Fruit fly (Drosophila melanogaster) whole organism, wandering third instar larva: Measurements from ENCODE around the gene mgr.

Experiments
- Abd-B ChIP-seq: fragments of >200 bp; optimal IDR thresholded peaks from 2 replicates; lab custom pipeline; 2017; ENCODE audit warnings: missing biosample characterization, missing genetic modification characterization
- CG32264 ChIP-seq: fragments of 200-800 bp; sonication (Bioruptor generic); optimal IDR thresholded peaks from 2 replicates; lab custom pipeline; 2016; ENCODE audit warnings: missing biosample characterization, missing genetic modification characterization
- CG9705 ChIP-seq: fragments of 200-800 bp; sonication (Bioruptor generic); optimal IDR thresholded peaks from 2 replicates; lab custom pipeline; 2018; ENCODE audit warnings: missing biosample characterization, mild to moderate bottlenecking, missing genetic modification characterization
- CrebA ChIP-seq: fragments of 200-800 bp; sonication (Bioruptor generic); optimal IDR thresholded peaks from 2 replicates; lab custom pipeline; 2016; ENCODE audit warnings: missing biosample characterization, mild to moderate bottlenecking, missing genetic modification characterization, borderline replicate concordance
- Dfd ChIP-seq: fragments of >200 bp; optimal IDR thresholded peaks from 2 replicates; lab custom pipeline; 2017; ENCODE audit warnings: missing biosample characterization, missing genetic modification characterization
- Dif ChIP-seq: fragments of 200-275, 200-300 bp; sonication (Bioruptor generic); optimal IDR thresholded peaks from 2 replicates; lab custom pipeline; 2018; ENCODE audit warnings: missing biosample characterization, missing genetic modification characterization; ENCODE audit not compliant: partially characterized antibody
- GATAd ChIP-seq: sonication (Bioruptor generic); optimal IDR thresholded peaks from 2 replicates; lab custom pipeline; 2016; ENCODE audit warnings: missing biosample characterization, missing genetic modification characterization
- Hnf4 ChIP-seq: fragments of 200-800 bp; sonication (Bioruptor generic); optimal IDR thresholded peaks from 2 replicates; lab custom pipeline; 2016; ENCODE audit warnings: missing biosample characterization, mild to moderate bottlenecking, missing genetic modification characterization
- Hr78 ChIP-seq: fragments of >200 bp; optimal IDR thresholded peaks from 2 replicates; lab custom pipeline; 2017; ENCODE audit warnings: missing biosample characterization, missing genetic modification characterization
- Hr83 ChIP-seq: fragments of 200-300 bp; sonication (Bioruptor generic); optimal IDR thresholded peaks from 2 replicates; lab custom pipeline; 2016; ENCODE audit warnings: missing biosample characterization, mild to moderate bottlenecking, missing genetic modification characterization, moderate library complexity; ENCODE audit not compliant: poor library complexity, severe bottlenecking
- Jra ChIP-seq: sonication (Bioruptor generic); optimal IDR thresholded peaks from 2 replicates; lab custom pipeline; 2016; ENCODE audit warnings: missing biosample characterization, missing genetic modification characterization
- Mio ChIP-seq: sonication (Bioruptor generic); optimal IDR thresholded peaks from 2 replicates; lab custom pipeline; 2016; ENCODE audit warnings: missing biosample characterization, missing genetic modification characterization
- Myc ChIP-seq: fragments of >200 bp; optimal IDR thresholded peaks from 2 replicates; lab custom pipeline; 2017
- N ChIP-seq: fragments of >200 bp; optimal IDR thresholded peaks from 2 replicates; lab custom pipeline; 2018; ENCODE audit warnings: missing biosample characterization, missing external identifiers, missing genetic modification characterization
- OdsH ChIP-seq: fragments of 200-800 bp; sonication (Bioruptor generic); optimal IDR thresholded peaks from 2 replicates; lab custom pipeline; 2016; ENCODE audit warnings: missing biosample characterization, mild to moderate bottlenecking, missing genetic modification characterization
- Rel ChIP-seq, 2 experiments: fragments of 200-800 bp; sonication (Bioruptor generic) in 1 of 2; optimal IDR thresholded peaks; 2 replicates in 1 of 2; 3 replicates in 1 of 2; lab custom pipeline; 2016 to 2019; ENCODE audit warnings: mild to moderate bottlenecking in 2 of 2, missing biosample characterization in 2 of 2, missing genetic modification characterization in 2 of 2, moderate library complexity in 1 of 2
- Sp1 ChIP-seq: fragments of 200-800 bp; sonication (Bioruptor generic); optimal IDR thresholded peaks from 3 replicates; lab custom pipeline; 2019; ENCODE audit warnings: missing biosample characterization, mild to moderate bottlenecking, missing genetic modification characterization, moderate library complexity
- br ChIP-seq: fragments of 200-800 bp; sonication (Bioruptor generic); optimal IDR thresholded peaks from 2 replicates; lab custom pipeline; 2016; ENCODE audit warnings: missing biosample characterization, missing genetic modification characterization
- dl ChIP-seq, 2 experiments: fragments of 175-275, 200-275 bp in 1 of 2; fragments of 200-275 bp in 1 of 2; sonication (Bioruptor generic); optimal IDR thresholded peaks; lab custom pipeline; 2018; ENCODE audit warnings: mild to moderate bottlenecking in 2 of 2, missing biosample characterization in 2 of 2, missing genetic modification characterization in 2 of 2, moderate library complexity in 2 of 2; ENCODE audit not compliant: partially characterized antibody in 2 of 2, insufficient read depth in 1 of 2
- dmrt93B ChIP-seq: fragments of 200-800 bp; sonication (Bioruptor generic); optimal IDR thresholded peaks from 2 replicates; lab custom pipeline; 2018; ENCODE audit warnings: missing biosample characterization, mild to moderate bottlenecking, missing genetic modification characterization
- dsf ChIP-seq: sonication (Bioruptor generic); optimal IDR thresholded peaks from 2 replicates; lab custom pipeline; 2016; ENCODE audit warnings: missing biosample characterization, missing genetic modification characterization, borderline replicate concordance
- ey ChIP-seq: fragments of 200-800 bp; sonication (Bioruptor generic); optimal IDR thresholded peaks from 2 replicates; lab custom pipeline; 2016; ENCODE audit warnings: missing biosample characterization, missing genetic modification characterization
- foxo ChIP-seq, 2 experiments: fragments of 200-800 bp; sonication (Bioruptor generic); optimal IDR thresholded peaks; 2 replicates in 1 of 2; 3 replicates in 1 of 2; lab custom pipeline; 2016 to 2017; ENCODE audit warnings: missing biosample characterization in 2 of 2, missing genetic modification characterization in 2 of 2
- fru ChIP-seq: fragments of 200-800 bp; sonication (Bioruptor generic); optimal IDR thresholded peaks from 3 replicates; lab custom pipeline; 2016; ENCODE audit warnings: missing biosample characterization, mild to moderate bottlenecking, missing genetic modification characterization
- h ChIP-seq: fragments of 200-800 bp; sonication (Bioruptor generic); optimal IDR thresholded peaks from 3 replicates; lab custom pipeline; 2016; ENCODE audit warnings: missing biosample characterization, mild to moderate bottlenecking, missing genetic modification characterization
- lola ChIP-seq: fragments of >200 bp; optimal IDR thresholded peaks from 2 replicates; lab custom pipeline; 2017; ENCODE audit warnings: missing biosample characterization, missing genetic modification characterization
- pan ChIP-seq: fragments of >200 bp; optimal IDR thresholded peaks from 2 replicates; lab custom pipeline; 2017
- psq ChIP-seq: fragments of 200-800 bp; sonication (Bioruptor generic); optimal IDR thresholded peaks from 3 replicates; lab custom pipeline; 2017; ENCODE audit warnings: missing biosample characterization, mild to moderate bottlenecking, missing genetic modification characterization, moderate library complexity
- rgr ChIP-seq: fragments of 200-800 bp; sonication (Bioruptor generic); optimal IDR thresholded peaks from 3 replicates; lab custom pipeline; 2016; ENCODE audit warnings: missing biosample characterization, mild to moderate bottlenecking, missing genetic modification characterization
- sage ChIP-seq: fragments of 200-800 bp; sonication (Bioruptor generic); optimal IDR thresholded peaks from 2 replicates; lab custom pipeline; 2016; ENCODE audit warnings: missing biosample characterization, mild to moderate bottlenecking, missing genetic modification characterization
- tai ChIP-seq: sonication (Bioruptor generic); optimal IDR thresholded peaks from 2 replicates; lab custom pipeline; 2016; ENCODE audit warnings: missing biosample characterization, missing genetic modification characterization
- usp ChIP-seq: fragments of >200 bp; optimal IDR thresholded peaks from 2 replicates; lab custom pipeline; 2017; ENCODE audit warnings: missing biosample characterization, missing genetic modification characterization
- woc ChIP-seq: sonication (Bioruptor generic); optimal IDR thresholded peaks from 2 replicates; lab custom pipeline; 2016; ENCODE audit warnings: missing biosample characterization, mild to moderate bottlenecking, missing genetic modification characterization

mgr gene

dm6 chr3R:11370805-11371204, 38.9 kb downstream of the mgr start:
- TF ChIP-seq dsf (GFP tag; lab: Kevin White, UChicago) (no peak), tai (no peak), Hr78 (GFP tag; lab: Kevin White, UChicago) (no peak), ey (GFP tag; lab: Kevin White, UChicago) (no peak), Hnf4 (GFP tag; lab: Kevin White, UChicago) (no peak), rgr (GFP tag; lab: Kevin White, UChicago) (no peak), GATAd (GFP tag; lab: Kevin White, UChicago) (no peak), Mio (GFP tag; lab: Kevin White, UChicago) (no peak), CG9705 (no peak), lola (GFP tag; lab: Kevin White, UChicago) (no peak), CG32264 (GFP tag; lab: Kevin White, UChicago) (no peak)

- TF ChIP-seq Sp1 (GFP tag; lab: Kevin White, UChicago) (no peak), sage (GFP tag; lab: Kevin White, UChicago) (no peak), CG32264 (GFP tag; lab: Kevin White, UChicago) (no peak), tai (no peak), N (no peak), Hr83 (GFP tag; lab: Kevin White, UChicago) (no peak), rgr (GFP tag; lab: Kevin White, UChicago) (no peak), ey (GFP tag; lab: Kevin White, UChicago) (no peak), CrebA (GFP tag; lab: Kevin White, UChicago) (no peak), OdsH (no peak), Hnf4 (GFP tag; lab: Kevin White, UChicago) (no peak), br (GFP tag; lab: Kevin White, UChicago) (no peak), Abd-B (no peak), Hr78 (GFP tag; lab: Kevin White, UChicago) (no peak), fru (GFP tag; lab: Kevin White, UChicago) (no peak), pan (lab: Kevin White, UChicago) (no peak), Myc (lab: Kevin White, UChicago) (no peak), Rel (GFP tag; optimal IDR thresholded peaks at IDR 0.05; lab: Kevin White, UChicago) (no peak), Rel (tag; optimal IDR thresholded peaks at IDR 0.05; lab: Kevin White, UChicago) (no peak), CG9705 (no peak), Mio (GFP tag; lab: Kevin White, UChicago) (no peak)
These were observed 39.3 kb downstream of the mgr start for dm6 chr3R:11370333-11370732.

dm6 chr3R:11368766-11369165, 40.9 kb downstream of the mgr start:
- TF ChIP-seq h (GFP tag; lab: Kevin White, UChicago) (peak; percentile 15), foxo (GFP tag; optimal IDR thresholded peaks at IDR 0.05; lab: Kevin White, UChicago) (peak in 1 of 2 experiments; percentile 15), GATAd (GFP tag; lab: Kevin White, UChicago) (no peak)

- TF ChIP-seq CrebA (GFP tag; lab: Kevin White, UChicago) (no peak), br (GFP tag; lab: Kevin White, UChicago) (no peak), usp (GFP tag; lab: Kevin White, UChicago) (no peak), Hr83 (GFP tag; lab: Kevin White, UChicago) (no peak), Dfd (GFP tag; lab: Kevin White, UChicago) (no peak), dmrt93B (GFP tag; lab: Kevin White, UChicago) (no peak), Hnf4 (GFP tag; lab: Kevin White, UChicago) (no peak), psq (GFP tag; lab: Kevin White, UChicago) (no peak), CG9705 (no peak), Jra (GFP tag; lab: Kevin White, UChicago) (no peak)
These were observed 43.4 kb downstream of the mgr start for dm6 chr3R:11366315-11366714.

dm6 chr3R:11363577-11363976, 46.1 kb downstream of the mgr start:
- TF ChIP-seq dl (GFP tag; optimal IDR thresholded peaks at IDR 0.05; lab: Kevin White, UChicago; ENCODE audit: insufficient read depth in 1 of 2, partially characterized antibody in 2 of 2) (no peak), N (no peak), rgr (GFP tag; lab: Kevin White, UChicago) (no peak), h (GFP tag; lab: Kevin White, UChicago) (no peak), Dif (GFP tag; lab: Kevin White, UChicago) (no peak), woc (no peak), pan (lab: Kevin White, UChicago) (no peak), Jra (GFP tag; lab: Kevin White, UChicago) (no peak), CG9705 (no peak), GATAd (GFP tag; lab: Kevin White, UChicago) (no peak), OdsH (no peak)
